Fruit fly (Drosophila melanogaster) whole organism, embryonic: ENCODE measurements around the gene CG18428.

Source experiments
- BEAF-32 ChIP-seq: fragments of 200-800 bp; sonication (Bioruptor generic); optimal IDR thresholded peaks from 3 replicates; lab custom pipeline; 2017; ENCODE audit warnings: missing biosample characterization, missing genetic modification characterization, mild to moderate bottlenecking, moderate library complexity, missing genetic modification reagents
- CG10979 ChIP-seq: fragments of 200-800 bp; sonication (Bioruptor generic); optimal IDR thresholded peaks from 2 replicates; lab custom pipeline; 2018; ENCODE audit warnings: missing biosample characterization, mild to moderate bottlenecking, missing genetic modification characterization, moderate library complexity
- CG11504 ChIP-seq: fragments of 200-800 bp; sonication (Bioruptor generic); optimal IDR thresholded peaks from 3 replicates; lab custom pipeline; 2019; ENCODE audit warnings: missing biosample characterization, mild to moderate bottlenecking, missing genetic modification characterization, moderate library complexity
- CG12659 ChIP-seq: fragments of 200-800 bp; sonication (Bioruptor generic); optimal IDR thresholded peaks from 3 replicates; lab custom pipeline; 2017; ENCODE audit warnings: mild to moderate bottlenecking, missing biosample characterization, missing genetic modification reagents, missing genetic modification characterization
- CG13296 ChIP-seq: fragments of 200-800 bp; sonication (Bioruptor generic); optimal IDR thresholded peaks from 3 replicates; lab custom pipeline; 2018; ENCODE audit warnings: missing biosample characterization, mild to moderate bottlenecking, missing genetic modification characterization
- CG15514 ChIP-seq: fragments of 200-800 bp; sonication (Bioruptor generic); optimal IDR thresholded peaks from 3 replicates; lab custom pipeline; 2017; ENCODE audit warnings: missing biosample characterization, missing genetic modification characterization, mild to moderate bottlenecking, moderate library complexity, missing genetic modification reagents
- CG17361 ChIP-seq: fragments of 200-800 bp; sonication (Bioruptor generic); IDR thresholded peaks from 3 replicates; pipeline ENCODE4 v1.3.6; 2022; ENCODE audit warnings: missing biosample characterization, missing genetic modification characterization
- CG17385 ChIP-seq: fragments of 200-800 bp; sonication (Bioruptor generic); optimal IDR thresholded peaks from 3 replicates; lab custom pipeline; 2018; ENCODE audit warnings: missing biosample characterization, mild to moderate bottlenecking, missing genetic modification characterization
- CG18262 ChIP-seq: fragments of 200-800 bp; optimal IDR thresholded peaks from 3 replicates; lab custom pipeline; 2019; ENCODE audit warnings: missing biosample characterization, mild to moderate bottlenecking, missing genetic modification characterization, moderate library complexity
- CG2116 ChIP-seq: fragments of 200-800 bp; sonication (Bioruptor generic); optimal IDR thresholded peaks from 3 replicates; lab custom pipeline; 2018; ENCODE audit warnings: missing biosample characterization, mild to moderate bottlenecking, missing genetic modification characterization
- CG2120 ChIP-seq: fragments of 200-800 bp; sonication (Bioruptor generic); optimal IDR thresholded peaks from 3 replicates; lab custom pipeline; 2016; ENCODE audit warnings: missing biosample characterization, missing genetic modification characterization
- CG30403 ChIP-seq: fragments of 200-800 bp; sonication (Bioruptor generic); optimal IDR thresholded peaks from 3 replicates; lab custom pipeline; 2016; ENCODE audit warnings: missing biosample characterization, missing genetic modification characterization
- CG31441 ChIP-seq: fragments of 200-800 bp; sonication (Bioruptor generic); IDR thresholded peaks from 2 replicates; pipeline ENCODE4 v1.3.6; 2022; ENCODE audit warnings: missing biosample characterization, missing genetic modification characterization
- CG32767 ChIP-seq: fragments of 200-800 bp; sonication (Bioruptor generic); IDR thresholded peaks from 2 replicates; pipeline ENCODE4 v1.3.6; 2022; ENCODE audit warnings: missing biosample characterization, missing genetic modification characterization
- CG3281 ChIP-seq: fragments of 200-800 bp; sonication (Bioruptor generic); optimal IDR thresholded peaks from 3 replicates; lab custom pipeline; 2017; ENCODE audit warnings: missing biosample characterization, mild to moderate bottlenecking, missing genetic modification characterization
- CG33213 ChIP-seq: fragments of 200-800 bp; sonication (Bioruptor generic); optimal IDR thresholded peaks from 3 replicates; lab custom pipeline; 2016; ENCODE audit warnings: missing biosample characterization, missing genetic modification characterization
- CG6654 ChIP-seq: fragments of 200-800 bp; sonication (Bioruptor generic); optimal IDR thresholded peaks from 2 replicates; lab custom pipeline; 2017; ENCODE audit warnings: missing biosample characterization, mild to moderate bottlenecking, missing genetic modification characterization
- CG8089 ChIP-seq: fragments of 200-800 bp; sonication (Bioruptor generic); optimal IDR thresholded peaks from 3 replicates; lab custom pipeline; 2016; ENCODE audit warnings: missing biosample characterization, missing genetic modification characterization
- CG9797 ChIP-seq: fragments of 200-800 bp; sonication (Bioruptor generic); optimal IDR thresholded peaks from 3 replicates; lab custom pipeline; 2018; ENCODE audit warnings: missing biosample characterization, mild to moderate bottlenecking, missing genetic modification characterization
- CHES-1-like ChIP-seq: fragments of 200-800 bp; sonication (Bioruptor generic); optimal IDR thresholded peaks from 2 replicates; lab custom pipeline; 2016; ENCODE audit warnings: missing biosample characterization, missing genetic modification characterization
- Chrac-16 ChIP-seq: fragments of 200-800 bp; sonication (Bioruptor generic); optimal IDR thresholded peaks from 3 replicates; lab custom pipeline; 2016; ENCODE audit warnings: missing biosample characterization, missing genetic modification characterization
- Dad ChIP-seq: fragments of 200-800 bp; sonication (Bioruptor generic); optimal IDR thresholded peaks from 3 replicates; lab custom pipeline; 2016; ENCODE audit warnings: missing biosample characterization, missing genetic modification characterization
- Doc2 ChIP-seq: fragments of 200-800 bp; sonication (Bioruptor generic); IDR thresholded peaks from 2 replicates; pipeline ENCODE4 v1.3.6; 2022; ENCODE audit warnings: missing biosample characterization, missing genetic modification characterization
- Dp ChIP-seq: fragments of 200-800 bp; sonication (Bioruptor generic); optimal IDR thresholded peaks from 2 replicates; lab custom pipeline; 2018; ENCODE audit warnings: missing biosample characterization, mild to moderate bottlenecking, missing genetic modification characterization, moderate library complexity
- E2f2 ChIP-seq: fragments of 200-800 bp; sonication (Bioruptor generic); IDR thresholded peaks from 2 replicates; pipeline ENCODE4 v1.3.6; 2022; ENCODE audit warnings: missing biosample characterization, missing genetic modification characterization
- Elba2 ChIP-seq: fragments of 200-800 bp; sonication (Bioruptor generic); optimal IDR thresholded peaks from 3 replicates; lab custom pipeline; 2016; ENCODE audit warnings: missing biosample characterization, missing genetic modification characterization
- Ets97D ChIP-seq: fragments of 200-800 bp; sonication (Bioruptor generic); optimal IDR thresholded peaks from 3 replicates; lab custom pipeline; 2016; ENCODE audit warnings: missing biosample characterization, missing genetic modification characterization
- Hr51 ChIP-seq, 2 experiments: fragments of 200-800 bp; sonication (Bioruptor generic); optimal IDR thresholded peaks; 2 replicates in 1 of 2; 3 replicates in 1 of 2; lab custom pipeline; 2016 to 2018; ENCODE audit warnings: missing biosample characterization in 2 of 2, missing genetic modification characterization in 2 of 2, mild to moderate bottlenecking in 1 of 2, moderate library complexity in 1 of 2
- MBD-R2 ChIP-seq: fragments of 200-800 bp; sonication (Bioruptor generic); IDR thresholded peaks from 2 replicates; pipeline ENCODE4 v1.3.6; 2022; ENCODE audit warnings: missing biosample characterization, missing genetic modification characterization
- MESR4 ChIP-seq: fragments of 200-800 bp; sonication (Bioruptor generic); optimal IDR thresholded peaks from 2 replicates; lab custom pipeline; 2018; ENCODE audit warnings: missing biosample characterization, mild to moderate bottlenecking, missing genetic modification characterization, moderate library complexity
- PHDP ChIP-seq: fragments of 200-800 bp; sonication (Bioruptor generic); optimal IDR thresholded peaks from 3 replicates; lab custom pipeline; 2018; ENCODE audit warnings: missing biosample characterization, mild to moderate bottlenecking, missing genetic modification characterization, moderate library complexity
- Ptx1 ChIP-seq: fragments of 200-800 bp; sonication (Bioruptor generic); IDR thresholded peaks from 2 replicates; pipeline ENCODE4 v1.3.6; 2022; ENCODE audit warnings: missing biosample characterization, missing genetic modification characterization
- az2 ChIP-seq: fragments of 200-800 bp; sonication (Bioruptor generic); optimal IDR thresholded peaks from 3 replicates; lab custom pipeline; 2016; ENCODE audit warnings: missing biosample characterization, missing genetic modification characterization
- bsh ChIP-seq, 2 experiments: fragments of 200-800 bp; sonication (Bioruptor generic); optimal IDR thresholded peaks; 2 replicates each; lab custom pipeline; 2017 to 2018; ENCODE audit warnings: mild to moderate bottlenecking in 2 of 2, missing biosample characterization in 2 of 2, missing genetic modification characterization in 2 of 2, moderate library complexity in 1 of 2
- btn ChIP-seq: fragments of 200-800 bp; sonication (Bioruptor generic); optimal IDR thresholded peaks from 2 replicates; lab custom pipeline; 2016; ENCODE audit warnings: missing biosample characterization, missing genetic modification characterization
- crp ChIP-seq, 2 experiments: fragments of 200-800 bp; sonication (Bioruptor generic); optimal IDR thresholded peaks; 2 replicates in 1 of 2; 3 replicates in 1 of 2; lab custom pipeline; 2017; ENCODE audit warnings: missing biosample characterization in 2 of 2, missing genetic modification characterization in 2 of 2, mild to moderate bottlenecking in 1 of 2, moderate library complexity in 1 of 2
- en ChIP-seq: fragments of 200-800 bp; sonication (Bioruptor generic); optimal IDR thresholded peaks from 2 replicates; lab custom pipeline; 2016; ENCODE audit warnings: missing biosample characterization, missing genetic modification characterization
- hkb ChIP-seq, 2 experiments: fragments of 200-800 bp in 1 of 2; fragments of >200 bp in 1 of 2; sonication (Bioruptor generic) in 1 of 2; IDR thresholded peaks in 1 of 2; optimal IDR thresholded peaks in 1 of 2; 2 replicates each; pipeline versions ENCODE4 v1.3.6 to Lab custom; 2017 to 2022; ENCODE audit warnings: missing biosample characterization in 1 of 2, missing genetic modification characterization in 1 of 2
- lab ChIP-seq: fragments of 200-800 bp; sonication (Bioruptor generic); optimal IDR thresholded peaks from 3 replicates; lab custom pipeline; 2017; ENCODE audit warnings: missing biosample characterization, missing genetic modification characterization, mild to moderate bottlenecking, moderate library complexity, missing genetic modification reagents
- lola ChIP-seq, 3 experiments: fragments of >200 bp in 2 of 3; fragments of 200-800 bp in 1 of 3; sonication (Bioruptor generic) in 1 of 3; optimal IDR thresholded peaks; 2 replicates each; lab custom pipeline; 2017 to 2019; ENCODE audit warnings: missing biosample characterization in 3 of 3, missing genetic modification characterization in 3 of 3, mild to moderate bottlenecking in 1 of 3, moderate library complexity in 1 of 3
- phol ChIP-seq: fragments of 200-800 bp; sonication (Bioruptor generic); optimal IDR thresholded peaks from 3 replicates; lab custom pipeline; 2018; ENCODE audit warnings: missing biosample characterization, mild to moderate bottlenecking, missing genetic modification characterization, moderate library complexity
- pzg ChIP-seq: fragments of 200-800 bp; sonication (Bioruptor generic); optimal IDR thresholded peaks from 3 replicates; lab custom pipeline; 2018; ENCODE audit warnings: missing biosample characterization, mild to moderate bottlenecking, missing genetic modification characterization, moderate library complexity
- sob ChIP-seq: fragments of 200-800 bp; sonication (Bioruptor generic); IDR thresholded peaks from 2 replicates; pipeline ENCODE4 v1.3.6; 2022; ENCODE audit warnings: missing biosample characterization, missing genetic modification characterization
- sug ChIP-seq: fragments of 200-800 bp; optimal IDR thresholded peaks from 2 replicates; lab custom pipeline; 2019; ENCODE audit warnings: missing biosample characterization, mild to moderate bottlenecking, missing genetic modification characterization, moderate library complexity
- trem ChIP-seq: fragments of 200-800 bp; optimal IDR thresholded peaks from 3 replicates; lab custom pipeline; 2019; ENCODE audit warnings: missing biosample characterization, mild to moderate bottlenecking, missing genetic modification characterization, moderate library complexity
- unpg ChIP-seq: fragments of 200-800 bp; sonication (Bioruptor generic); optimal IDR thresholded peaks from 3 replicates; lab custom pipeline; 2018; ENCODE audit warnings: missing biosample characterization, mild to moderate bottlenecking, missing genetic modification characterization, moderate library complexity
- vvl ChIP-seq: fragments of 200-800 bp; sonication (Bioruptor generic); IDR thresholded peaks from 2 replicates; pipeline ENCODE4 v1.3.6; 2022; ENCODE audit warnings: missing biosample characterization, missing genetic modification characterization
- zen ChIP-seq: fragments of 200-800 bp; sonication (Bioruptor generic); optimal IDR thresholded peaks from 3 replicates; lab custom pipeline; 2018; ENCODE audit warnings: missing biosample characterization, mild to moderate bottlenecking, missing genetic modification characterization, moderate library complexity

Gene CG18428

DNA sequence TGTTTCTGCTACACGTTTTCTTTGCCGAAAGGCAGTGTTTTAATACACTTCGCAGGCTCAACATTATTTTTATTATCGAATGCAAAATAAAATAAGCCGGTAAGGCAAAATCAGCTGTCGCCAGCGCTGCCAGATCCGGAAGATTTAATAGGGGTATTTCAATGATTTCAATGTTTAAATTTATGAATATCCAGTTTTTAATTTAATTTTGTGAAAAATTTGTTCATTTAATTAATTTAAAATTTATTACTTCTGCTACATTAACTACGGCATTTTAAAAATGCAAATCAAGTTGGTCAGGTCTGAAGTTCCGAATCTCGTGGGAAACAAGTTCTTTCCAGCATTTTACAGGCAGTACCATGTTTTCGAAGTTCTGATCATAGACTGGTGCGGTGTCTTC, 39.7 kb downstream of the CG18428 start, which contains the start of gene Slimp:
Slimp (minus strand) TSS at position 130 of the 400 bp plus-strand sequence.
- TF ChIP-seq CG2120 (GFP tag; lab: Kevin White, UChicago) (peak; percentile 52), Chrac-16 (GFP tag; lab: Kevin White, UChicago) (peak; percentile 17), Dp (GFP tag; lab: Kevin White, UChicago) (peak; percentile 29), CG11504 (peak; percentile 33), Dad (GFP tag; lab: Kevin White, UChicago) (no peak), az2 (peak; percentile 3), Ptx1 (GFP tag; lab: Robert Waterston, UW) (0 out of 2 replicates have a peak, but pooled peaks have one; percentile 20), Doc2 (GFP tag; lab: Robert Waterston, UW) (no peak), Elba2 (GFP tag; lab: Kevin White, UChicago) (peak; percentile 45), CG17385 (GFP tag; lab: Kevin White, UChicago) (peak; percentile 8), Ets97D (GFP tag; lab: Kevin White, UChicago) (peak; percentile 20), CG12659 (peak; percentile 14), MESR4 (GFP tag; lab: Kevin White, UChicago) (no peak), CHES-1-like (peak; percentile 2), CG10979 (tag; lab: Kevin White, UChicago) (peak; percentile 18), Hr51 (GFP tag; optimal IDR thresholded peaks at IDR 0.05; lab: Kevin White, UChicago) (peak in 1 of 2 experiments; percentile 26), pzg (GFP tag; lab: Kevin White, UChicago) (peak; percentile 34), vvl (GFP tag; lab: Robert Waterston, UW) (0 out of 2 replicates have a peak, but pooled peaks have one; percentile 34), CG18262 (peak; percentile 10), E2f2 (GFP tag; lab: Robert Waterston, UW) (peak; percentile 37; the same call in 1 of the 2 replicates), CG2116 (peak; percentile 18), CG32767 (GFP tag; lab: Robert Waterston, UW) (no peak), CG15514 (GFP tag; lab: Kevin White, UChicago) (peak; percentile 89), CG3281 (GFP tag; lab: Kevin White, UChicago) (peak; percentile 6), CG33213 (GFP tag; lab: Kevin White, UChicago) (no peak), CG30403 (peak; percentile 26), trem (tag; lab: Kevin White, UChicago) (peak; percentile 28), phol (peak; percentile 32), BEAF-32 (GFP tag; lab: Kevin White, UChicago) (peak; percentile 16), zen (tag; lab: Kevin White, UChicago) (no peak), sug (tag; lab: Kevin White, UChicago) (peak; percentile 21), lola (GFP tag; optimal IDR thresholded peaks at IDR 0.05; lab: Kevin White, UChicago) (peak in 1 of 3 experiments; percentile 31), MBD-R2 (peak; percentile 95), crp (GFP tag; optimal IDR thresholded peaks at IDR 0.05; lab: Kevin White, UChicago) (peak; percentile 56 to 93), lab (GFP tag; lab: Kevin White, UChicago) (peak; percentile 32), CG13296 (GFP tag; lab: Kevin White, UChicago) (peak; percentile 21), CG9797 (GFP tag; lab: Kevin White, UChicago) (no peak), bsh (GFP tag; optimal IDR thresholded peaks at IDR 0.05; lab: Kevin White, UChicago) (peak in 1 of 2 experiments; percentile 32), CG8089 (GFP tag; lab: Kevin White, UChicago) (no peak), btn (GFP tag; lab: Kevin White, UChicago) (no peak), CG17361 (0 out of 3 replicates have a peak, but pooled peaks have one; percentile 32), en (no peak), CG31441 (GFP tag; lab: Robert Waterston, UW) (0 out of 2 replicates have a peak, but pooled peaks have one; percentile 24), sob (GFP tag; lab: Robert Waterston, UW) (0 out of 2 replicates have a peak, but pooled peaks have one; percentile 20), PHDP (tag; lab: Kevin White, UChicago) (peak; percentile 2), CG6654 (no peak), hkb (optimal IDR thresholded peaks at IDR 0.05; lab: Kevin White, UChicago) (no peak), hkb (GFP tag; IDR thresholded peaks at IDR 0.05; lab: Robert Waterston, UW) (0 out of 2 replicates have a peak, but pooled peaks have one; percentile 28), unpg (peak; percentile 11)
